Worm (Caenorhabditis elegans) whole organism, young adult: ENCODE data around the gene txt-13.

Source experiments
- B0019.2 ChIP-seq: fragments of 200-800 bp; sonication (Bioruptor generic); conservative IDR thresholded peaks from 2 replicates; pipeline ENCODE4 v1.3.6; 2022; ENCODE audit warnings: missing genetic modification reagents, missing genetic modification characterization, missing compliant biosample characterization
- B0261.1 ChIP-seq: sonication (generic microtip); optimal IDR thresholded peaks from 2 replicates; lab custom pipeline; 2016; ENCODE audit warnings: mild to moderate bottlenecking, missing genetic modification characterization, moderate library complexity, missing compliant biosample characterization
- C06A6.2 ChIP-seq: fragments of 200-800 bp; sonication (Bioruptor generic); conservative IDR thresholded peaks from 2 replicates; pipeline ENCODE4 v1.3.6; 2022; ENCODE audit warnings: missing genetic modification characterization, missing compliant biosample characterization
- D2030.7 ChIP-seq: fragments of 200-800 bp; sonication (Bioruptor generic); IDR thresholded peaks from 2 replicates; pipeline ENCODE4 v1.3.6; 2022; ENCODE audit warnings: missing genetic modification reagents, missing genetic modification characterization, missing compliant biosample characterization
- F10E7.11 ChIP-seq: sonication (generic microtip); optimal IDR thresholded peaks from 2 replicates; lab custom pipeline; 2017; ENCODE audit warnings: mild to moderate bottlenecking, missing genetic modification characterization, moderate library complexity, missing compliant biosample characterization
- F22D6.2 ChIP-seq: sonication (generic microtip); optimal IDR thresholded peaks from 2 replicates; lab custom pipeline; 2016; ENCODE audit warnings: mild to moderate bottlenecking, missing genetic modification characterization, missing compliant biosample characterization
- F33H1.4 ChIP-seq: fragments of 200-800 bp; sonication (Bioruptor generic); IDR thresholded peaks from 2 replicates; pipeline ENCODE4 v1.3.6; 2022; ENCODE audit warnings: missing genetic modification reagents, missing genetic modification characterization, missing compliant biosample characterization
- F37B4.10 ChIP-seq: fragments of 200-800 bp; sonication (Bioruptor generic); IDR thresholded peaks from 2 replicates; pipeline ENCODE4 v1.3.6; 2022; ENCODE audit warnings: missing genetic modification characterization, missing compliant biosample characterization
- F55B11.4 ChIP-seq: sonication (generic microtip); optimal IDR thresholded peaks from 2 replicates; lab custom pipeline; 2016; ENCODE audit warnings: missing compliant biosample characterization, missing genetic modification characterization, borderline replicate concordance; ENCODE audit not compliant: insufficient read depth
- F57A8.1 ChIP-seq: fragments of 200-800 bp; sonication (Bioruptor generic); optimal IDR thresholded peaks from 2 replicates; lab custom pipeline; 2018; ENCODE audit warnings: mild to moderate bottlenecking, missing genetic modification characterization, moderate library complexity, missing compliant biosample characterization
- F57C9.4 ChIP-seq: sonication (generic microtip); optimal IDR thresholded peaks from 2 replicates; lab custom pipeline; 2017; ENCODE audit warnings: mild to moderate bottlenecking, missing genetic modification characterization, missing compliant biosample characterization
- Y67H2A.10 ChIP-seq: fragments of 200-800 bp; sonication (Bioruptor generic); conservative IDR thresholded peaks from 2 replicates; pipeline ENCODE4 v1.3.6; 2022; ENCODE audit warnings: missing genetic modification reagents, missing genetic modification characterization, missing compliant biosample characterization
- Y79H2A.3 ChIP-seq: fragments of 200-800 bp; sonication (Bioruptor generic); conservative IDR thresholded peaks from 2 replicates; pipeline ENCODE4 v1.3.6; 2022; ENCODE audit warnings: missing genetic modification reagents, missing genetic modification characterization, missing compliant biosample characterization
- ama-1 ChIP-seq, 3 experiments: fragments of 150-350 bp in 1 of 3; sonication (generic microtip) in 2 of 3; optimal IDR thresholded peaks; 2 replicates each; lab custom pipeline; 2014 to 2018; ENCODE audit warnings: missing biosample characterization in 2 of 3, missing genetic modification characterization in 2 of 3, missing genetic modification reagents in 2 of 3
- atf-7 ChIP-seq: sonication (generic microtip); optimal IDR thresholded peaks from 2 replicates; lab custom pipeline; 2017; ENCODE audit warnings: mild to moderate bottlenecking, missing genetic modification characterization, missing compliant biosample characterization
- attf-6 ChIP-seq: fragments of 200-800 bp; sonication (Bioruptor generic); IDR thresholded peaks from 2 replicates; pipeline ENCODE4 v1.3.6; 2022; ENCODE audit warnings: missing genetic modification reagents, missing genetic modification characterization, missing compliant biosample characterization
- cebp-1 ChIP-seq, 2 experiments: fragments of 200-800 bp in 1 of 2; sonication (Bioruptor generic) in 1 of 2; sonication (generic microtip) in 1 of 2; IDR thresholded peaks in 1 of 2; optimal IDR thresholded peaks in 1 of 2; 2 replicates each; pipeline versions ENCODE4 v1.3.6 to Lab custom; 2017 to 2022; ENCODE audit warnings: missing compliant biosample characterization in 2 of 2, missing genetic modification characterization in 2 of 2, mild to moderate bottlenecking in 1 of 2, missing genetic modification reagents in 1 of 2, moderate library complexity in 1 of 2
- ceh-100 ChIP-seq: fragments of 200-800 bp; sonication (Bioruptor generic); IDR thresholded peaks from 2 replicates; pipeline ENCODE4 v1.3.6; 2022; ENCODE audit warnings: missing genetic modification reagents, missing genetic modification characterization, missing compliant biosample characterization
- ceh-91 ChIP-seq: fragments of 200-800 bp; sonication (Bioruptor generic); IDR thresholded peaks from 2 replicates; pipeline ENCODE4 v1.3.6; 2022; ENCODE audit warnings: missing genetic modification reagents, missing genetic modification characterization, missing compliant biosample characterization
- dpff-1 ChIP-seq: sonication (generic microtip); optimal IDR thresholded peaks from 2 replicates; lab custom pipeline; 2017; ENCODE audit warnings: mild to moderate bottlenecking, missing genetic modification characterization, missing compliant biosample characterization
- egrh-3 ChIP-seq: fragments of 200-800 bp; sonication (Bioruptor generic); IDR thresholded peaks from 2 replicates; pipeline ENCODE4 v1.3.6; 2022; ENCODE audit warnings: missing genetic modification reagents, missing genetic modification characterization, missing compliant biosample characterization
- him-1 ChIP-seq: sonication (generic microtip); optimal IDR thresholded peaks from 2 replicates; lab custom pipeline; 2016; ENCODE audit warnings: missing genotype, missing genetic modification reagents, missing genetic modification characterization, missing compliant biosample characterization
- hlh-12 ChIP-seq: sonication (generic microtip); optimal IDR thresholded peaks from 2 replicates; lab custom pipeline; 2016; ENCODE audit warnings: missing genetic modification characterization, missing compliant biosample characterization
- hmg-1.2 ChIP-seq: fragments of 200-800 bp; sonication (Bioruptor generic); IDR thresholded peaks from 2 replicates; pipeline ENCODE4 v1.3.6; 2022; ENCODE audit warnings: missing genetic modification reagents, missing genetic modification characterization, missing compliant biosample characterization
- hmg-20 ChIP-seq: fragments of 200-800 bp; sonication (Bioruptor generic); IDR thresholded peaks from 2 replicates; pipeline ENCODE4 v1.3.6; 2022; ENCODE audit warnings: missing genetic modification reagents, missing genetic modification characterization, missing compliant biosample characterization
- hsf-1 ChIP-seq: fragments of 200-800 bp; sonication (Bioruptor generic); IDR thresholded peaks from 2 replicates; pipeline ENCODE4 v1.3.6; 2022; ENCODE audit warnings: missing genetic modification reagents, missing genetic modification characterization, missing compliant biosample characterization
- let-607 ChIP-seq, 2 experiments: fragments of 200-800 bp in 1 of 2; sonication (Bioruptor generic) in 1 of 2; sonication (generic microtip) in 1 of 2; optimal IDR thresholded peaks; 2 replicates each; lab custom pipeline; 2016 to 2018; ENCODE audit warnings: mild to moderate bottlenecking in 2 of 2, missing compliant biosample characterization in 2 of 2, missing genetic modification characterization in 2 of 2, moderate library complexity in 2 of 2, missing genotype in 1 of 2
- lin-35 ChIP-seq, 3 experiments: fragments of 150-350 bp in 2 of 3; sonication (generic microtip) in 1 of 3; optimal IDR thresholded peaks; 2 replicates each; lab custom pipeline; 2014 to 2018; ENCODE audit warnings: missing biosample characterization in 3 of 3, missing genetic modification characterization in 3 of 3, missing genetic modification reagents in 3 of 3
- lsl-1 ChIP-seq: fragments of 200-800 bp; sonication (Bioruptor generic); optimal IDR thresholded peaks from 2 replicates; lab custom pipeline; 2018; ENCODE audit warnings: mild to moderate bottlenecking, missing genetic modification characterization, moderate library complexity, missing compliant biosample characterization
- madf-10 ChIP-seq: sonication (generic microtip); optimal IDR thresholded peaks from 2 replicates; lab custom pipeline; 2016; ENCODE audit warnings: mild to moderate bottlenecking, missing genetic modification characterization, missing compliant biosample characterization
- mes-4 ChIP-seq: sonication (generic microtip); optimal IDR thresholded peaks from 2 replicates; lab custom pipeline; 2016; ENCODE audit warnings: missing genotype, missing genetic modification characterization, missing compliant biosample characterization
- nfya-1 ChIP-seq: sonication (generic microtip); optimal IDR thresholded peaks from 2 replicates; lab custom pipeline; 2017; ENCODE audit warnings: antibody characterized with exemption, missing compliant biosample characterization, missing genetic modification characterization, borderline replicate concordance; ENCODE audit not compliant: insufficient read depth
- nhr-80 ChIP-seq: sonication (generic microtip); optimal IDR thresholded peaks from 2 replicates; lab custom pipeline; 2016; ENCODE audit warnings: missing genetic modification characterization, missing compliant biosample characterization
- pbrm-1 ChIP-seq: fragments of 200-800 bp; sonication (Bioruptor generic); IDR thresholded peaks from 2 replicates; pipeline ENCODE4 v1.3.6; 2022; ENCODE audit warnings: missing genetic modification reagents, missing genetic modification characterization, missing compliant biosample characterization
- pha-4 ChIP-seq: fragments of 150-350 bp; sonication (generic microtip); optimal IDR thresholded peaks from 2 replicates; lab custom pipeline; 2014; ENCODE audit warnings: missing biosample characterization, missing genetic modification reagents, missing genetic modification characterization
- rec-8 ChIP-seq, 2 experiments: sonication (generic microtip); optimal IDR thresholded peaks; 2 replicates each; lab custom pipeline; 2016; ENCODE audit warnings: mild to moderate bottlenecking in 2 of 2, missing genetic modification characterization in 2 of 2, missing genetic modification reagents in 2 of 2, missing genotype in 2 of 2, missing biosample characterization in 1 of 2, missing compliant biosample characterization in 1 of 2, moderate library complexity in 1 of 2
- repo-1 ChIP-seq: sonication (generic microtip); optimal IDR thresholded peaks from 2 replicates; lab custom pipeline; 2017; ENCODE audit warnings: mild to moderate bottlenecking, missing genetic modification characterization, missing compliant biosample characterization
- tbx-9 ChIP-seq: sonication (generic microtip); optimal IDR thresholded peaks from 2 replicates; lab custom pipeline; 2016; ENCODE audit warnings: borderline replicate concordance, missing genetic modification characterization, inconsistent platforms, missing compliant biosample characterization
- tlf-1 ChIP-seq: fragments of 200-800 bp; sonication (Bioruptor generic); optimal IDR thresholded peaks from 2 replicates; lab custom pipeline; 2018; ENCODE audit warnings: mild to moderate bottlenecking, missing genetic modification characterization, missing compliant biosample characterization
- unc-62 ChIP-seq: fragments of 150-350 bp; optimal IDR thresholded peaks from 2 replicates; lab custom pipeline; 2014; ENCODE audit warnings: missing biosample characterization, missing genetic modification reagents, missing genetic modification characterization
- xnd-1 ChIP-seq: sonication (generic microtip); optimal IDR thresholded peaks from 2 replicates; lab custom pipeline; 2016; ENCODE audit warnings: missing genotype, missing genetic modification reagents, missing genetic modification characterization, missing compliant biosample characterization
- zfh-2 ChIP-seq: fragments of 200-800 bp; sonication (Bioruptor generic); conservative IDR thresholded peaks from 2 replicates; pipeline ENCODE4 v1.3.6; 2022; ENCODE audit warnings: missing genetic modification reagents, missing genetic modification characterization, missing compliant biosample characterization
- ztf-18 ChIP-seq: sonication (generic microtip); optimal IDR thresholded peaks from 2 replicates; lab custom pipeline; 2016; ENCODE audit warnings: missing genotype, mild to moderate bottlenecking, missing genetic modification characterization, missing compliant biosample characterization
- ztf-22 ChIP-seq: fragments of 200-800 bp; sonication (Bioruptor generic); optimal IDR thresholded peaks from 2 replicates; lab custom pipeline; 2018; ENCODE audit warnings: mild to moderate bottlenecking, missing genetic modification characterization, moderate library complexity, missing compliant biosample characterization
- ztf-26 ChIP-seq: sonication (generic microtip); optimal IDR thresholded peaks from 2 replicates; lab custom pipeline; 2017; ENCODE audit warnings: missing genetic modification characterization, missing compliant biosample characterization
- ztf-28 ChIP-seq: fragments of 200-800 bp; sonication (Bioruptor generic); IDR thresholded peaks from 2 replicates; pipeline ENCODE4 v1.3.6; 2022; ENCODE audit warnings: missing genetic modification reagents, missing genetic modification characterization, missing compliant biosample characterization

The txt-13 gene

ce11 chrII:10551985-10552736 lies 18.2 kb upstream of the txt-13 start:
- TF ChIP-seq F55B11.4 (no peak), mes-4 (tag; lab: Kevin White, UChicago) (no peak), lsl-1 (no peak), D2030.7 (GFP tag; lab: Robert Waterston, UW) (no peak), F57C9.4 (tag; lab: Kevin White, UChicago) (no peak), lin-35 (GFP tag; optimal IDR thresholded peaks at IDR 0.05; lab: Kevin White, UChicago) (peak in 1 of 3 experiments; percentile 87), F33H1.4 (0 out of 2 replicates have a peak, but pooled peaks have one; percentile 8), ama-1 (optimal IDR thresholded peaks at IDR 0.05; lab: Kevin White, UChicago) (no peak), ama-1 (GFP tag; optimal IDR thresholded peaks at IDR 0.05; lab: Kevin White, UChicago) (peak in 1 of 2 experiments; percentile 12), egrh-3 (GFP tag; lab: Robert Waterston, UW) (0 out of 2 replicates have a peak, but pooled peaks have one; percentile 10), hmg-1.2 (GFP tag; lab: Robert Waterston, UW) (peak; percentile 87), him-1 (tag; lab: Kevin White, UChicago) (no peak), F10E7.11 (tag; lab: Kevin White, UChicago) (peak; percentile 66), xnd-1 (tag; lab: Kevin White, UChicago) (no peak), F57A8.1 (no peak), zfh-2 (GFP tag; lab: Robert Waterston, UW) (peak; percentile 71), B0261.1 (tag; lab: Kevin White, UChicago) (no peak), hsf-1 (GFP tag; lab: Robert Waterston, UW) (no peak), ztf-28 (GFP tag; lab: Robert Waterston, UW) (no peak), repo-1 (tag; lab: Kevin White, UChicago) (no peak), ztf-18 (no peak), rec-8 (tag; optimal IDR thresholded peaks at IDR 0.05; lab: Kevin White, UChicago) (no peak), ceh-91 (GFP tag; lab: Robert Waterston, UW) (no peak), tlf-1 (GFP tag; lab: Kevin White, UChicago) (peak; percentile 68), B0019.2 (GFP tag; lab: Robert Waterston, UW) (no peak), pbrm-1 (peak; percentile 45; the same call in 1 of the 2 replicates), Y67H2A.10 (GFP tag; lab: Robert Waterston, UW) (0 out of 2 replicates have a peak, but pooled peaks have one; percentile 8), Y79H2A.3 (no peak), pha-4 (tag; lab: Kevin White, UChicago) (no peak), madf-10 (tag; lab: Kevin White, UChicago) (peak; percentile 67), hlh-12 (tag; lab: Kevin White, UChicago) (no peak), ceh-100 (GFP tag; lab: Robert Waterston, UW) (no peak), dpff-1 (tag; lab: Kevin White, UChicago) (no peak), F22D6.2 (tag; lab: Kevin White, UChicago) (peak; percentile 76), nhr-80 (tag; lab: Kevin White, UChicago) (peak; percentile 54), tbx-9 (tag; lab: Kevin White, UChicago) (no peak), atf-7 (tag; lab: Kevin White, UChicago) (peak; percentile 87), hmg-20 (GFP tag; lab: Robert Waterston, UW) (0 out of 2 replicates have a peak, but pooled peaks have one; percentile 14), F37B4.10 (no peak), ztf-26 (tag; lab: Kevin White, UChicago) (peak; percentile 76), ztf-22 (GFP tag; lab: Kevin White, UChicago) (peak; percentile 50), attf-6 (GFP tag; lab: Robert Waterston, UW) (no peak), C06A6.2 (GFP tag; lab: Robert Waterston, UW) (peak; percentile 76), let-607 (tag; optimal IDR thresholded peaks at IDR 0.05; lab: Kevin White, UChicago) (peak in 1 of 2 experiments; percentile 66), unc-62 (peak; percentile 51), cebp-1 (GFP tag; IDR thresholded peaks at IDR 0.05; lab: Robert Waterston, UW) (no peak), cebp-1 (tag; optimal IDR thresholded peaks at IDR 0.05; lab: Kevin White, UChicago) (peak; percentile 84), nfya-1 (tag; lab: Kevin White, UChicago) (no peak)
